Fruit fly (Drosophila melanogaster) whole organism, adult: Measurements from ENCODE around the gene CG7402.

Source experiments
- CG11617 ChIP-seq: fragments of 200-800 bp; sonication (Bioruptor generic); optimal IDR thresholded peaks from 2 replicates; lab custom pipeline; 2017; ENCODE audit warnings: mild to moderate bottlenecking, missing biosample characterization, missing genetic modification reagents, missing genetic modification characterization
- CG12768 ChIP-seq: fragments of 200-800 bp; sonication (Bioruptor generic); optimal IDR thresholded peaks from 2 replicates; lab custom pipeline; 2017; ENCODE audit warnings: missing biosample characterization, missing genetic modification characterization, mild to moderate bottlenecking, moderate library complexity, missing genetic modification reagents
- CG14711 ChIP-seq: fragments of 200-800 bp; sonication (Bioruptor generic); optimal IDR thresholded peaks from 2 replicates; lab custom pipeline; 2018; ENCODE audit warnings: missing biosample characterization, mild to moderate bottlenecking, missing genetic modification characterization, moderate library complexity
- CG1620 ChIP-seq: fragments of 200-800 bp; sonication (Bioruptor generic); optimal IDR thresholded peaks from 2 replicates; lab custom pipeline; 2016; ENCODE audit warnings: missing biosample characterization, missing genetic modification characterization
- CG33017 ChIP-seq: fragments of 200-800 bp; sonication (Bioruptor generic); optimal IDR thresholded peaks from 2 replicates; lab custom pipeline; 2018; ENCODE audit warnings: missing biosample characterization, mild to moderate bottlenecking, missing genetic modification characterization, moderate library complexity
- CG5204 ChIP-seq: fragments of 200-800 bp; sonication (Bioruptor generic); optimal IDR thresholded peaks from 2 replicates; lab custom pipeline; 2016; ENCODE audit warnings: missing biosample characterization, missing genetic modification characterization
- CG7101 ChIP-seq: fragments of 200-800 bp; sonication (Bioruptor generic); optimal IDR thresholded peaks from 2 replicates; lab custom pipeline; 2018; ENCODE audit warnings: missing biosample characterization, mild to moderate bottlenecking, missing genetic modification characterization, moderate library complexity
- Crg-1 ChIP-seq: fragments of 200-800 bp; sonication (Bioruptor generic); optimal IDR thresholded peaks from 2 replicates; lab custom pipeline; 2016; ENCODE audit warnings: missing biosample characterization, missing genetic modification characterization
- Hr96 ChIP-seq: fragments of 200-800 bp; sonication (Bioruptor generic); optimal IDR thresholded peaks from 2 replicates; lab custom pipeline; 2016; ENCODE audit warnings: missing biosample characterization, missing genetic modification characterization
- Mnt ChIP-seq: fragments of 200-800 bp; sonication (Bioruptor generic); optimal IDR thresholded peaks from 2 replicates; lab custom pipeline; 2016; ENCODE audit warnings: missing biosample characterization, mild to moderate bottlenecking, missing genetic modification characterization
- cic ChIP-seq: fragments of 200-800 bp; sonication (Bioruptor generic); optimal IDR thresholded peaks from 2 replicates; lab custom pipeline; 2017; ENCODE audit warnings: missing biosample characterization, mild to moderate bottlenecking, missing genetic modification characterization, moderate library complexity
- cnc ChIP-seq, 2 experiments: fragments of >200 bp; optimal IDR thresholded peaks; 2 replicates each; lab custom pipeline; 2017
- kay ChIP-seq: fragments of 200-800 bp; sonication (Bioruptor generic); peaks from one replicate; lab custom pipeline; 2016; ENCODE audit warnings: missing biosample characterization, missing genetic modification characterization, borderline replicate concordance
- pad ChIP-seq: fragments of 200-800 bp; sonication (Bioruptor generic); optimal IDR thresholded peaks from 3 replicates; lab custom pipeline; 2017; ENCODE audit warnings: missing biosample characterization, missing genetic modification characterization, mild to moderate bottlenecking, moderate library complexity, missing genetic modification reagents
- tj ChIP-seq: fragments of 200-800 bp; sonication (Bioruptor generic); optimal IDR thresholded peaks from 3 replicates; lab custom pipeline; 2017; ENCODE audit warnings: missing biosample characterization, mild to moderate bottlenecking, missing genetic modification characterization, moderate library complexity
- toe ChIP-seq: fragments of 200-800 bp; sonication (Bioruptor generic); optimal IDR thresholded peaks from 2 replicates; lab custom pipeline; 2016; ENCODE audit warnings: missing biosample characterization, missing genetic modification characterization

CG7402 gene

dm6 chr3L:17912972-17913763, 25.7 kb downstream of the CG7402 start:
- TF ChIP-seq kay (GFP tag; lab: Kevin White, UChicago) = peak; percentile 90
- peak; percentile 67 for TF ChIP-seq cic
- TF ChIP-seq tj = no peak

dm6 chr3L:17913966-17914540, 26.5 kb downstream of the CG7402 start:
- TF ChIP-seq CG14711 (tag; lab: Kevin White, UChicago) (peak; percentile 14), cic (peak; percentile 65), kay (GFP tag; lab: Kevin White, UChicago) (peak; percentile 96), CG1620 (GFP tag; lab: Kevin White, UChicago) (no peak), CG7101 (tag; lab: Kevin White, UChicago) (no peak), CG12768 (GFP tag; lab: Kevin White, UChicago) (peak; percentile 37), tj (peak; percentile 100)

dm6 chr3L:17915792-17916540, 28.5 kb downstream of the CG7402 start:
- TF ChIP-seq tj = peak; percentile 84
- TF ChIP-seq CG12768 (GFP tag; lab: Kevin White, UChicago) = no peak

dm6 chr3L:17917687-17918434, 30.4 kb downstream of the CG7402 start:
- TF ChIP-seq tj = peak; percentile 17
- peak; percentile 20 for TF ChIP-seq CG7101 (tag; lab: Kevin White, UChicago)
- peak; percentile 53 for TF ChIP-seq CG12768 (GFP tag; lab: Kevin White, UChicago)
- no peak for TF ChIP-seq toe
- TF ChIP-seq CG11617 (GFP tag; lab: Kevin White, UChicago) = no peak
- TF ChIP-seq CG14711 (tag; lab: Kevin White, UChicago) = peak; percentile 40
- TF ChIP-seq CG33017 (tag; lab: Kevin White, UChicago) = peak; percentile 72
- TF ChIP-seq cnc (optimal IDR thresholded peaks at IDR 0.05; lab: Kevin White, UChicago) = no peak
- no peak for TF ChIP-seq Mnt (GFP tag; lab: Kevin White, UChicago)

- no peak for TF ChIP-seq pad (GFP tag; lab: Kevin White, UChicago)
- peak; percentile 32 for TF ChIP-seq kay (GFP tag; lab: Kevin White, UChicago)
These were observed 34.0 kb downstream of the CG7402 start for dm6 chr3L:17921462-17921861.

dm6 chr3L:17922182-17923102, 34.9 kb downstream of the CG7402 start:
- TF ChIP-seq CG5204 (GFP tag; lab: Kevin White, UChicago) (no peak), tj (peak; percentile 47), kay (GFP tag; lab: Kevin White, UChicago) (no peak), cnc (optimal IDR thresholded peaks at IDR 0.05; lab: Kevin White, UChicago) (peak in 1 of 2 experiments; percentile 21), CG7101 (tag; lab: Kevin White, UChicago) (no peak), CG1620 (GFP tag; lab: Kevin White, UChicago) (no peak), Crg-1 (no peak), toe (no peak), CG12768 (GFP tag; lab: Kevin White, UChicago) (no peak), Hr96 (no peak), pad (GFP tag; lab: Kevin White, UChicago) (no peak)

dm6 chr3L:17924005-17924755, 36.7 kb downstream of the CG7402 start:
- TF ChIP-seq tj = peak; percentile 17
- TF ChIP-seq CG1620 (GFP tag; lab: Kevin White, UChicago) = no peak
